Worm (Caenorhabditis elegans) whole organism, L1 larva: ENCODE data around the gene W08E12.7.

Experiments used
- ceh-90 ChIP-seq: sonication (generic microtip); optimal IDR thresholded peaks from 2 replicates; lab custom pipeline; 2016; ENCODE audit warnings: missing genetic modification characterization, missing compliant biosample characterization
- fkh-10 ChIP-seq: sonication (generic microtip); optimal IDR thresholded peaks from 2 replicates; lab custom pipeline; 2017; ENCODE audit warnings: missing biosample characterization, missing genetic modification reagents, missing genetic modification characterization
- lin-35 ChIP-seq, 2 experiments: fragments of 150-350 bp; optimal IDR thresholded peaks; 2 replicates each; lab custom pipeline; 2014; ENCODE audit warnings: missing biosample characterization in 2 of 2, missing genetic modification characterization in 2 of 2, missing genetic modification reagents in 2 of 2
- nhr-11 ChIP-seq: fragments of 150-350 bp; optimal IDR thresholded peaks from 2 replicates; lab custom pipeline; 2014; ENCODE audit warnings: missing biosample characterization, missing genetic modification characterization
- nhr-12 ChIP-seq: sonication (generic microtip); optimal IDR thresholded peaks from 2 replicates; lab custom pipeline; 2017; ENCODE audit warnings: missing biosample characterization, missing genetic modification characterization
- skn-1 ChIP-seq: fragments of 150-350 bp; optimal IDR thresholded peaks from 2 replicates; lab custom pipeline; 2014; ENCODE audit warnings: missing biosample characterization, missing genetic modification characterization
- swsn-7 ChIP-seq: sonication (generic microtip); optimal IDR thresholded peaks from 2 replicates; lab custom pipeline; 2016; ENCODE audit warnings: missing genetic modification characterization, missing compliant biosample characterization

- TF ChIP-seq nhr-12 (tag; lab: Kevin White, UChicago) = no peak
- no peak for TF ChIP-seq swsn-7 (tag; lab: Kevin White, UChicago)
- TF ChIP-seq fkh-10 (GFP tag; lab: Kevin White, UChicago) = no peak
- no peak for TF ChIP-seq ceh-90 (tag; lab: Kevin White, UChicago)
- TF ChIP-seq nhr-11 (tag; lab: Kevin White, UChicago) = no peak
- no peak for TF ChIP-seq lin-35 (GFP tag; optimal IDR thresholded peaks at IDR 0.05; lab: Kevin White, UChicago)
- no peak for TF ChIP-seq skn-1 (tag; lab: Kevin White, UChicago)
Measured at ce11 chrIV:3338176-3338575, 43.2 kb downstream of the W08E12.7 start.
